Worm (Caenorhabditis elegans) whole organism, L3 larva: ENCODE results near the gene W09D10.4.

ENCODE experiments used
- ZK546.5 ChIP-seq: sonication (generic microtip); optimal IDR thresholded peaks from 2 replicates; lab custom pipeline; 2017; ENCODE audit warnings: missing biosample characterization, missing genetic modification characterization
- aly-2 ChIP-seq: fragments of 150-350 bp; optimal IDR thresholded peaks from 2 replicates; lab custom pipeline; 2014; ENCODE audit warnings: missing biosample characterization, missing genetic modification characterization
- ama-1 ChIP-seq: fragments of 150-350 bp; optimal IDR thresholded peaks from 2 replicates; lab custom pipeline; 2018
- jun-1 ChIP-seq: fragments of 150-350 bp; optimal IDR thresholded peaks from 2 replicates; lab custom pipeline; 2014; ENCODE audit warnings: missing biosample characterization, missing genetic modification reagents, missing genetic modification characterization
- nhr-237 ChIP-seq: fragments of 150-350 bp; optimal IDR thresholded peaks from 2 replicates; lab custom pipeline; 2014; ENCODE audit warnings: missing biosample characterization, missing genetic modification characterization
- nhr-25 ChIP-seq: sonication (generic microtip); optimal IDR thresholded peaks from 2 replicates; lab custom pipeline; 2017; ENCODE audit warnings: missing biosample characterization, missing genetic modification characterization
- pha-4 ChIP-seq: fragments of 150-350 bp; optimal IDR thresholded peaks from 2 replicates; lab custom pipeline; 2014; ENCODE audit warnings: missing biosample characterization, missing genetic modification reagents, missing genetic modification characterization

DNA sequence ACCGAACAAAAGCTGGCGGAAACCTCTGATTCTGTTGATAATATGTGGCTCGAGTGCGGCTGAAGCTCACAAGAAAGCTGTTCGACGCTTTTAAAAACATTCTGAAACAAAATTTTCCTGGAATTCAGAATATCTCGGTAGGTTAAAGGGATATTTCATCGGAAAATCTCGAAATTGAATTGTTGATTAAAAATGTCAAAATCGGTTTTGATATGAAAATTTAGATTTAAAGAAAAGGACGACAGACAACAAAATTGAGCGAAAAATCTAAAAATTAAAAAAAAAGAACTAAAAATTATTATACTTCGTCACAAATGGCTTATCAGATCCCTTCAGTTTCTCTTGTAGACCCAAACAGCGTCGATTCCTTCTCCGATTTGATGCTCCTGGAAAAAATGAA is 15.5 kb downstream of the W09D10.4 start, which contains the start of gene Y39A1A.20:
- no peak for TF ChIP-seq nhr-237 (tag; lab: Kevin White, UChicago)
- no peak for TF ChIP-seq pha-4 (tag; lab: Kevin White, UChicago)
- TF ChIP-seq ZK546.5 (tag; lab: Kevin White, UChicago), result no peak
- TF ChIP-seq aly-2 (tag; lab: Kevin White, UChicago), result no peak
- no peak for TF ChIP-seq nhr-25
- no peak for TF ChIP-seq ama-1 (lab: Kevin White, UChicago)
- no peak for TF ChIP-seq jun-1 (tag; lab: Kevin White, UChicago)
